Worm (Caenorhabditis elegans): ENCODE results near the gene T26C11.9.

T26C11.9 gene

ce11 chrX:1836700-1837099, 16.9 kb downstream of the T26C11.9 start:
- TF ChIP-seq ztf-29 (GFP tag; IDR thresholded peaks at IDR 0.05) (peak; percentile 60; the same call in 1 of the 2 replicates), flt-1 (GFP tag; IDR thresholded peaks at IDR 0.05) (peak; percentile 56; the same call in 1 of the 2 replicates)

ce11 chrX:1830475-1830874, 23.2 kb downstream of the T26C11.9 start:
- TF ChIP-seq flt-1 (GFP tag; IDR thresholded peaks at IDR 0.05) (no peak), klf-2 (GFP tag; conservative IDR thresholded peaks at IDR 0.05) (no peak), med-1 (GFP tag; optimal IDR thresholded peaks at IDR 0.05; ENCODE audit: insufficient read depth) (no peak), ref-1 (GFP tag; conservative IDR thresholded peaks at IDR 0.05) (no peak), ztf-29 (GFP tag; IDR thresholded peaks at IDR 0.05) (no peak), ztf-23 (GFP tag; IDR thresholded peaks at IDR 0.05) (no peak), cog-1 (tag; optimal IDR thresholded peaks at IDR 0.05) (no peak)

- TF ChIP-seq ztf-29 (GFP tag; IDR thresholded peaks at IDR 0.05) (no peak), cog-1 (tag; optimal IDR thresholded peaks at IDR 0.05) (no peak), klf-2 (GFP tag; conservative IDR thresholded peaks at IDR 0.05) (no peak), med-1 (GFP tag; optimal IDR thresholded peaks at IDR 0.05; ENCODE audit: insufficient read depth) (no peak), ztf-23 (GFP tag; IDR thresholded peaks at IDR 0.05) (no peak)
Observed at ce11 chrX:1829937-1830336, 23.7 kb downstream of the T26C11.9 start, which contains the start of gene C14E2.6. Gene C14E2.6 (minus strand): TSS chrX:1830037.

ce11 chrX:1826166-1826565, 27.5 kb downstream of the T26C11.9 start, which contains the start of gene C14E2.1:
Gene C14E2.1 (plus strand): TSS chrX:1826466.
- TF ChIP-seq flt-1 (GFP tag; IDR thresholded peaks at IDR 0.05) (no peak), med-1 (GFP tag; optimal IDR thresholded peaks at IDR 0.05; ENCODE audit: insufficient read depth) (no peak), tab-1 (GFP tag; IDR thresholded peaks at IDR 0.05) (no peak), klf-2 (GFP tag; conservative IDR thresholded peaks at IDR 0.05) (no peak)

- TF ChIP-seq flt-1 (GFP tag; IDR thresholded peaks at IDR 0.05) (no peak), tab-1 (GFP tag; IDR thresholded peaks at IDR 0.05) (no peak), cog-1 (tag; optimal IDR thresholded peaks at IDR 0.05) (no peak), med-1 (GFP tag; optimal IDR thresholded peaks at IDR 0.05; ENCODE audit: insufficient read depth) (no peak), klf-2 (GFP tag; conservative IDR thresholded peaks at IDR 0.05) (no peak), ztf-29 (GFP tag; IDR thresholded peaks at IDR 0.05) (no peak), T22C8.4 (GFP tag; IDR thresholded peaks at IDR 0.05) (no peak), ztf-23 (GFP tag; IDR thresholded peaks at IDR 0.05) (no peak)
Observed at ce11 chrX:1825290-1825832, 28.3 kb downstream of the T26C11.9 start, which contains the start of gene C14E2.5. Gene C14E2.5 (minus strand): TSS chrX:1825340.

ce11 chrX:1821235-1821634, 32.4 kb downstream of the T26C11.9 start, which contains the start of gene C14E2.4:
Gene C14E2.4 (minus strand): TSS chrX:1821335.
- TF ChIP-seq ztf-23 (GFP tag; IDR thresholded peaks at IDR 0.05): no peak
- TF ChIP-seq ztf-29 (GFP tag; IDR thresholded peaks at IDR 0.05): no peak
- TF ChIP-seq med-1 (GFP tag; optimal IDR thresholded peaks at IDR 0.05; ENCODE audit: insufficient read depth): no peak
- TF ChIP-seq klf-2 (GFP tag; conservative IDR thresholded peaks at IDR 0.05): no peak
- no peak for TF ChIP-seq tab-1 (GFP tag; IDR thresholded peaks at IDR 0.05)
- TF ChIP-seq flt-1 (GFP tag; IDR thresholded peaks at IDR 0.05): no peak
- no peak for TF ChIP-seq T22C8.4 (GFP tag; IDR thresholded peaks at IDR 0.05)
- TF ChIP-seq cog-1 (tag; optimal IDR thresholded peaks at IDR 0.05): no peak
- no peak for TF ChIP-seq ref-1 (GFP tag; conservative IDR thresholded peaks at IDR 0.05)

- TF ChIP-seq med-1 (GFP tag; optimal IDR thresholded peaks at IDR 0.05; ENCODE audit: insufficient read depth): no peak
- TF ChIP-seq tab-1 (GFP tag; IDR thresholded peaks at IDR 0.05): no peak
- no peak for TF ChIP-seq cog-1 (tag; optimal IDR thresholded peaks at IDR 0.05)
- no peak for TF ChIP-seq flt-1 (GFP tag; IDR thresholded peaks at IDR 0.05)
- no peak for TF ChIP-seq T22C8.4 (GFP tag; IDR thresholded peaks at IDR 0.05)
- TF ChIP-seq ref-1 (GFP tag; conservative IDR thresholded peaks at IDR 0.05): no peak
- no peak for TF ChIP-seq klf-2 (GFP tag; conservative IDR thresholded peaks at IDR 0.05)
- no peak for TF ChIP-seq ztf-23 (GFP tag; IDR thresholded peaks at IDR 0.05)
- TF ChIP-seq ztf-29 (GFP tag; IDR thresholded peaks at IDR 0.05): no peak
Observed at ce11 chrX:1816106-1816505, 37.5 kb downstream of the T26C11.9 start, which contains the start of gene C14E2.7. Gene C14E2.7 (plus strand): TSS chrX:1816406.

- TF ChIP-seq klf-2 (GFP tag; conservative IDR thresholded peaks at IDR 0.05): no peak
- TF ChIP-seq T22C8.4 (GFP tag; IDR thresholded peaks at IDR 0.05): no peak
- no peak for TF ChIP-seq ztf-23 (GFP tag; IDR thresholded peaks at IDR 0.05)
- TF ChIP-seq ref-1 (GFP tag; conservative IDR thresholded peaks at IDR 0.05): no peak
- no peak for TF ChIP-seq flt-1 (GFP tag; IDR thresholded peaks at IDR 0.05)
- no peak for TF ChIP-seq ztf-29 (GFP tag; IDR thresholded peaks at IDR 0.05)
- no peak for TF ChIP-seq tab-1 (GFP tag; IDR thresholded peaks at IDR 0.05)
- TF ChIP-seq med-1 (GFP tag; optimal IDR thresholded peaks at IDR 0.05; ENCODE audit: insufficient read depth): no peak
Observed at ce11 chrX:1811436-1811835, 42.2 kb downstream of the T26C11.9 start, which contains the start of gene C14E2.3. Gene C14E2.3 (minus strand): TSS chrX:1811536.
